Worm (Caenorhabditis elegans) whole organism, midembryonic: ENCODE results near the gene stau-1.

Source experiments
- tab-1 ChIP-seq: fragments of 200-800 bp; sonication (Bioruptor generic); IDR thresholded peaks from 2 replicates; pipeline ENCODE4 v1.3.6; 2022; ENCODE audit warnings: missing genetic modification characterization, missing compliant biosample characterization
- ztf-29 ChIP-seq: fragments of 200-800 bp; sonication (Bioruptor generic); IDR thresholded peaks from 2 replicates; pipeline ENCODE4 v1.3.6; 2022; ENCODE audit warnings: missing genetic modification reagents, missing genetic modification characterization, missing compliant biosample characterization

- TF ChIP-seq ztf-29 (GFP tag; lab: Robert Waterston, UW) (no peak), tab-1 (GFP tag; lab: Robert Waterston, UW) (no peak)
Observed at ce11 chrX:1044327-1044726, 9.2 kb upstream of the stau-1 start.
